Fruit fly (Drosophila melanogaster): Measurements from ENCODE around the gene CG11122.

dm6 chrX:11159710-11160446 is 35.4 kb upstream of the CG11122 start, which contains the start of gene CG32668:
- TF ChIP-seq Sox102F (GFP tag; optimal IDR thresholded peaks at IDR 0.05) (no peak), Met (GFP tag; optimal IDR thresholded peaks at IDR 0.05) (no peak), dsx (GFP tag; optimal IDR thresholded peaks at IDR 0.05; ENCODE audit: poor library complexity, severe bottlenecking) (no peak), esn (GFP tag; optimal IDR thresholded peaks at IDR 0.05) (no peak), pdm3 (GFP tag; optimal IDR thresholded peaks at IDR 0.05) (no peak), CG6808 (GFP tag; optimal IDR thresholded peaks at IDR 0.05) (no peak), fd59A (GFP tag; optimal IDR thresholded peaks at IDR 0.05) (no peak), fd85E (GFP tag; optimal IDR thresholded peaks at IDR 0.05) (no peak), CG6854 (GFP tag; optimal IDR thresholded peaks at IDR 0.05) (no peak), Lpt (GFP tag; optimal IDR thresholded peaks at IDR 0.05) (no peak), CG15336 (GFP tag; IDR thresholded peaks at IDR 0.05) (no peak), CG6276 (GFP tag; optimal IDR thresholded peaks at IDR 0.05) (no peak)
